Worm (Caenorhabditis elegans) whole organism, young adult: ENCODE data around the gene K04C2.8.

Experiments used
- C17E4.6 ChIP-seq: fragments of 200-800 bp; sonication (Bioruptor generic); IDR thresholded peaks from 2 replicates; pipeline ENCODE4 v1.3.6; 2022; ENCODE audit warnings: missing genetic modification reagents, missing genetic modification characterization, missing compliant biosample characterization
- F49E8.2 ChIP-seq: sonication (generic microtip); optimal IDR thresholded peaks from 3 replicates; lab custom pipeline; 2017; ENCODE audit warnings: missing genetic modification characterization, mild to moderate bottlenecking, missing compliant biosample characterization, antibody characterized with exemption, moderate library complexity; ENCODE audit not compliant: insufficient read depth
- F55B11.4 ChIP-seq: sonication (generic microtip); optimal IDR thresholded peaks from 2 replicates; lab custom pipeline; 2016; ENCODE audit warnings: missing compliant biosample characterization, missing genetic modification characterization, borderline replicate concordance; ENCODE audit not compliant: insufficient read depth
- F57A8.1 ChIP-seq: fragments of 200-800 bp; sonication (Bioruptor generic); optimal IDR thresholded peaks from 2 replicates; lab custom pipeline; 2018; ENCODE audit warnings: mild to moderate bottlenecking, missing genetic modification characterization, moderate library complexity, missing compliant biosample characterization
- F57C9.4 ChIP-seq: sonication (generic microtip); optimal IDR thresholded peaks from 2 replicates; lab custom pipeline; 2017; ENCODE audit warnings: mild to moderate bottlenecking, missing genetic modification characterization, missing compliant biosample characterization
- T07F8.4 ChIP-seq: sonication (generic microtip); optimal IDR thresholded peaks from 2 replicates; lab custom pipeline; 2016; ENCODE audit warnings: mild to moderate bottlenecking, missing genetic modification characterization, moderate library complexity, missing compliant biosample characterization
- T26A5.8 ChIP-seq: sonication (generic microtip); optimal IDR thresholded peaks from 2 replicates; lab custom pipeline; 2016; ENCODE audit warnings: missing genetic modification characterization, missing compliant biosample characterization
- Y95B8A.8 ChIP-seq: fragments of 200-800 bp; sonication (Bioruptor generic); IDR thresholded peaks from 2 replicates; pipeline ENCODE4 v1.3.6; 2022; ENCODE audit warnings: missing genetic modification reagents, missing genetic modification characterization, missing compliant biosample characterization
- athp-1 ChIP-seq: sonication (generic microtip); optimal IDR thresholded peaks from 2 replicates; lab custom pipeline; 2017; ENCODE audit warnings: mild to moderate bottlenecking, missing genetic modification characterization, missing compliant biosample characterization
- attf-5 ChIP-seq: fragments of 200-800 bp; sonication (Bioruptor generic); optimal IDR thresholded peaks from 2 replicates; lab custom pipeline; 2018; ENCODE audit warnings: mild to moderate bottlenecking, missing genetic modification characterization, missing compliant biosample characterization
- attf-6 ChIP-seq: fragments of 200-800 bp; sonication (Bioruptor generic); IDR thresholded peaks from 2 replicates; pipeline ENCODE4 v1.3.6; 2022; ENCODE audit warnings: missing genetic modification reagents, missing genetic modification characterization, missing compliant biosample characterization
- bed-1 ChIP-seq: fragments of 200-800 bp; sonication (Bioruptor generic); IDR thresholded peaks from 2 replicates; pipeline ENCODE4 v1.3.6; 2022; ENCODE audit warnings: missing genetic modification reagents, missing genetic modification characterization, missing compliant biosample characterization
- bed-2 ChIP-seq: fragments of 200-800 bp; sonication (Bioruptor generic); IDR thresholded peaks from 2 replicates; pipeline ENCODE4 v1.3.6; 2022; ENCODE audit warnings: missing genetic modification reagents, missing genetic modification characterization, missing compliant biosample characterization
- ccch-3 ChIP-seq: fragments of 200-800 bp; sonication (Bioruptor generic); optimal IDR thresholded peaks from 2 replicates; lab custom pipeline; 2018; ENCODE audit warnings: mild to moderate bottlenecking, missing genetic modification characterization, missing compliant biosample characterization
- ceh-27 ChIP-seq: fragments of 200-800 bp; sonication (Bioruptor generic); optimal IDR thresholded peaks from 2 replicates; lab custom pipeline; 2018; ENCODE audit warnings: mild to moderate bottlenecking, missing genetic modification characterization, moderate library complexity, missing compliant biosample characterization
- ceh-91 ChIP-seq: fragments of 200-800 bp; sonication (Bioruptor generic); IDR thresholded peaks from 2 replicates; pipeline ENCODE4 v1.3.6; 2022; ENCODE audit warnings: missing genetic modification reagents, missing genetic modification characterization, missing compliant biosample characterization
- die-1 ChIP-seq: sonication (generic microtip); optimal IDR thresholded peaks from 2 replicates; lab custom pipeline; 2016; ENCODE audit warnings: missing genotype, mild to moderate bottlenecking, missing genetic modification characterization, missing compliant biosample characterization
- dox-1 ChIP-seq: fragments of 200-800 bp; sonication (Bioruptor generic); IDR thresholded peaks from 2 replicates; pipeline ENCODE4 v1.3.6; 2022; ENCODE audit warnings: missing genetic modification reagents, missing genetic modification characterization, missing compliant biosample characterization
- dpff-1 ChIP-seq: sonication (generic microtip); optimal IDR thresholded peaks from 2 replicates; lab custom pipeline; 2017; ENCODE audit warnings: mild to moderate bottlenecking, missing genetic modification characterization, missing compliant biosample characterization
- egl-18 ChIP-seq: fragments of 200-800 bp; sonication (Bioruptor generic); IDR thresholded peaks from 2 replicates; pipeline ENCODE4 v1.3.6; 2022; ENCODE audit warnings: missing genetic modification reagents, missing genetic modification characterization, missing compliant biosample characterization
- egl-44 ChIP-seq: fragments of 200-800 bp; sonication (Bioruptor generic); IDR thresholded peaks from 2 replicates; pipeline ENCODE4 v1.3.6; 2022; ENCODE audit warnings: missing genetic modification reagents, missing genetic modification characterization, missing compliant biosample characterization
- egrh-3 ChIP-seq: fragments of 200-800 bp; sonication (Bioruptor generic); IDR thresholded peaks from 2 replicates; pipeline ENCODE4 v1.3.6; 2022; ENCODE audit warnings: missing genetic modification reagents, missing genetic modification characterization, missing compliant biosample characterization
- gei-17 ChIP-seq: fragments of 200-800 bp; sonication (Bioruptor generic); optimal IDR thresholded peaks from 2 replicates; lab custom pipeline; 2018; ENCODE audit warnings: mild to moderate bottlenecking, missing genetic modification characterization, missing compliant biosample characterization
- hmg-1.2 ChIP-seq: fragments of 200-800 bp; sonication (Bioruptor generic); IDR thresholded peaks from 2 replicates; pipeline ENCODE4 v1.3.6; 2022; ENCODE audit warnings: missing genetic modification reagents, missing genetic modification characterization, missing compliant biosample characterization
- hsf-1 ChIP-seq: fragments of 200-800 bp; sonication (Bioruptor generic); IDR thresholded peaks from 2 replicates; pipeline ENCODE4 v1.3.6; 2022; ENCODE audit warnings: missing genetic modification reagents, missing genetic modification characterization, missing compliant biosample characterization
- let-607 ChIP-seq, 2 experiments: fragments of 200-800 bp in 1 of 2; sonication (Bioruptor generic) in 1 of 2; sonication (generic microtip) in 1 of 2; optimal IDR thresholded peaks; 2 replicates each; lab custom pipeline; 2016 to 2018; ENCODE audit warnings: mild to moderate bottlenecking in 2 of 2, missing compliant biosample characterization in 2 of 2, missing genetic modification characterization in 2 of 2, moderate library complexity in 2 of 2, missing genotype in 1 of 2
- lin-26 ChIP-seq: fragments of 200-800 bp; sonication (Bioruptor generic); IDR thresholded peaks from 2 replicates; pipeline ENCODE4 v1.3.6; 2022; ENCODE audit warnings: missing genetic modification reagents, missing genetic modification characterization, missing compliant biosample characterization
- lsl-1 ChIP-seq: fragments of 200-800 bp; sonication (Bioruptor generic); optimal IDR thresholded peaks from 2 replicates; lab custom pipeline; 2018; ENCODE audit warnings: mild to moderate bottlenecking, missing genetic modification characterization, moderate library complexity, missing compliant biosample characterization
- madf-10 ChIP-seq: sonication (generic microtip); optimal IDR thresholded peaks from 2 replicates; lab custom pipeline; 2016; ENCODE audit warnings: mild to moderate bottlenecking, missing genetic modification characterization, missing compliant biosample characterization
- madf-3 ChIP-seq: fragments of 200-800 bp; sonication (Bioruptor generic); IDR thresholded peaks from 2 replicates; pipeline ENCODE4 v1.3.6; 2022; ENCODE audit warnings: missing genetic modification reagents, missing genetic modification characterization, missing compliant biosample characterization
- mcd-1 ChIP-seq: fragments of 200-800 bp; sonication (Bioruptor generic); IDR thresholded peaks from 2 replicates; pipeline ENCODE4 v1.3.6; 2022; ENCODE audit warnings: missing genetic modification reagents, missing genetic modification characterization, missing compliant biosample characterization
- mes-4 ChIP-seq: sonication (generic microtip); optimal IDR thresholded peaks from 2 replicates; lab custom pipeline; 2016; ENCODE audit warnings: missing genotype, missing genetic modification characterization, missing compliant biosample characterization
- nfya-1 ChIP-seq: sonication (generic microtip); optimal IDR thresholded peaks from 2 replicates; lab custom pipeline; 2017; ENCODE audit warnings: antibody characterized with exemption, missing compliant biosample characterization, missing genetic modification characterization, borderline replicate concordance; ENCODE audit not compliant: insufficient read depth
- nhr-80 ChIP-seq: sonication (generic microtip); optimal IDR thresholded peaks from 2 replicates; lab custom pipeline; 2016; ENCODE audit warnings: missing genetic modification characterization, missing compliant biosample characterization
- nhr-90 ChIP-seq: sonication (generic microtip); optimal IDR thresholded peaks from 2 replicates; lab custom pipeline; 2016; ENCODE audit warnings: missing genotype, mild to moderate bottlenecking, missing genetic modification characterization, missing compliant biosample characterization
- pha-4 ChIP-seq: fragments of 150-350 bp; sonication (generic microtip); optimal IDR thresholded peaks from 2 replicates; lab custom pipeline; 2014; ENCODE audit warnings: missing biosample characterization, missing genetic modification reagents, missing genetic modification characterization
- rec-8 ChIP-seq, 2 experiments: sonication (generic microtip); optimal IDR thresholded peaks; 2 replicates each; lab custom pipeline; 2016; ENCODE audit warnings: mild to moderate bottlenecking in 2 of 2, missing genetic modification characterization in 2 of 2, missing genetic modification reagents in 2 of 2, missing genotype in 2 of 2, missing biosample characterization in 1 of 2, missing compliant biosample characterization in 1 of 2, moderate library complexity in 1 of 2
- repo-1 ChIP-seq: sonication (generic microtip); optimal IDR thresholded peaks from 2 replicates; lab custom pipeline; 2017; ENCODE audit warnings: mild to moderate bottlenecking, missing genetic modification characterization, missing compliant biosample characterization
- snpc-1.3 ChIP-seq: sonication (generic microtip); optimal IDR thresholded peaks from 2 replicates; lab custom pipeline; 2017; ENCODE audit warnings: missing genetic modification characterization, mild to moderate bottlenecking, missing compliant biosample characterization, antibody characterized with exemption, moderate library complexity, missing genotype, missing genetic modification reagents; ENCODE audit not compliant: insufficient read depth
- snpc-4 ChIP-seq, 5 experiments: fragments of 150-350 bp in 1 of 5; sonication (generic microtip) in 4 of 5; optimal IDR thresholded peaks; 2 replicates each; lab custom pipeline; 2014 to 2018; ENCODE audit warnings: missing genetic modification characterization in 5 of 5, missing biosample characterization in 3 of 5, antibody characterized with exemption in 2 of 5, mild to moderate bottlenecking in 2 of 5, missing compliant biosample characterization in 2 of 5, missing genotype in 2 of 5, moderate library complexity in 2 of 5, missing genetic modification reagents in 1 of 5
- tbp1 ChIP-seq: fragments of 200-800 bp; sonication (Bioruptor generic); optimal IDR thresholded peaks from 2 replicates; lab custom pipeline; 2018; ENCODE audit warnings: mild to moderate bottlenecking, missing genetic modification characterization, missing compliant biosample characterization
- unc-62 ChIP-seq: fragments of 150-350 bp; optimal IDR thresholded peaks from 2 replicates; lab custom pipeline; 2014; ENCODE audit warnings: missing biosample characterization, missing genetic modification reagents, missing genetic modification characterization
- zfh-2 ChIP-seq: fragments of 200-800 bp; sonication (Bioruptor generic); conservative IDR thresholded peaks from 2 replicates; pipeline ENCODE4 v1.3.6; 2022; ENCODE audit warnings: missing genetic modification reagents, missing genetic modification characterization, missing compliant biosample characterization
- zim-3 ChIP-seq: sonication (generic microtip); optimal IDR thresholded peaks from 2 replicates; lab custom pipeline; 2017; ENCODE audit warnings: mild to moderate bottlenecking, missing genetic modification characterization, moderate library complexity, missing compliant biosample characterization
- ztf-26 ChIP-seq: sonication (generic microtip); optimal IDR thresholded peaks from 2 replicates; lab custom pipeline; 2017; ENCODE audit warnings: missing genetic modification characterization, missing compliant biosample characterization

Gene K04C2.8

ce11 chrIII:6848654-6849204, 21.4 kb upstream of the K04C2.8 start, which contains the start of gene dhhc-5:
Gene dhhc-5, minus strand, starts transcription at chrIII:6849059.
- TF ChIP-seq F57A8.1 (GFP tag; lab: Kevin White, UChicago) (no peak), nhr-80 (peak; percentile 56), pha-4 (tag; lab: Kevin White, UChicago) (no peak), athp-1 (tag; lab: Kevin White, UChicago) (no peak), C17E4.6 (GFP tag; lab: Robert Waterston, UW) (no peak), lin-26 (GFP tag; lab: Robert Waterston, UW) (no peak)

ce11 chrIII:6850255-6850654, 19.8 kb upstream of the K04C2.8 start, which contains the start of gene srv-1:
Gene srv-1, plus strand, starts transcription at chrIII:6850385.
- TF ChIP-seq zfh-2 (GFP tag; lab: Robert Waterston, UW) (no peak), let-607 (tag; optimal IDR thresholded peaks at IDR 0.05; lab: Kevin White, UChicago) (peak; percentile 49 to 62), attf-5 (GFP tag; lab: Kevin White, UChicago) (peak; percentile 15), rec-8 (tag; optimal IDR thresholded peaks at IDR 0.05; lab: Kevin White, UChicago) (no peak), ceh-91 (GFP tag; lab: Robert Waterston, UW) (no peak), mes-4 (tag; lab: Kevin White, UChicago) (no peak), egl-18 (GFP tag; lab: Robert Waterston, UW) (no peak), F49E8.2 (tag; lab: Kevin White, UChicago) (no peak), lsl-1 (GFP tag; lab: Kevin White, UChicago) (no peak), egl-44 (GFP tag; lab: Robert Waterston, UW) (0 out of 2 replicates have a peak, but pooled peaks have one; percentile 22), snpc-4 (GFP tag; optimal IDR thresholded peaks at IDR 0.05; lab: Kevin White, UChicago) (no peak), snpc-4 (tag; optimal IDR thresholded peaks at IDR 0.05; lab: Kevin White, UChicago) (no peak), bed-1 (GFP tag; lab: Robert Waterston, UW) (no peak), die-1 (no peak), dpff-1 (tag; lab: Kevin White, UChicago) (no peak), mcd-1 (no peak), hmg-1.2 (GFP tag; lab: Robert Waterston, UW) (0 out of 2 replicates have a peak, but pooled peaks have one; percentile 16), snpc-1.3 (no peak), gei-17 (no peak), ceh-27 (no peak), F57C9.4 (tag; lab: Kevin White, UChicago) (no peak), Y95B8A.8 (GFP tag; lab: Robert Waterston, UW) (no peak), madf-3 (no peak), tbp1 (GFP tag; lab: Kevin White, UChicago) (peak; percentile 32), F55B11.4 (tag; lab: Kevin White, UChicago) (no peak), zim-3 (tag; lab: Kevin White, UChicago) (no peak), ccch-3 (GFP tag; lab: Kevin White, UChicago) (no peak), T26A5.8 (tag; lab: Kevin White, UChicago) (no peak), nhr-80 (peak; percentile 98), hsf-1 (GFP tag; lab: Robert Waterston, UW) (no peak), madf-10 (tag; lab: Kevin White, UChicago) (peak; percentile 25), bed-2 (GFP tag; lab: Robert Waterston, UW) (no peak), attf-6 (GFP tag; lab: Robert Waterston, UW) (no peak), nfya-1 (tag; lab: Kevin White, UChicago) (no peak), repo-1 (tag; lab: Kevin White, UChicago) (no peak), ztf-26 (tag; lab: Kevin White, UChicago) (no peak), egrh-3 (GFP tag; lab: Robert Waterston, UW) (no peak), unc-62 (peak; percentile 40), nhr-90 (peak; percentile 45), dox-1 (GFP tag; lab: Robert Waterston, UW) (peak; percentile 27; the same call in 1 of the 2 replicates), T07F8.4 (no peak)
